Fruit fly (Drosophila melanogaster) whole organism, wandering third instar larva: ENCODE data around the gene Rip11.

Experiments used
- Abd-B ChIP-seq: fragments of >200 bp; optimal IDR thresholded peaks from 2 replicates; lab custom pipeline; 2017; ENCODE audit warnings: missing biosample characterization, missing genetic modification characterization
- CG32264 ChIP-seq: fragments of 200-800 bp; sonication (Bioruptor generic); optimal IDR thresholded peaks from 2 replicates; lab custom pipeline; 2016; ENCODE audit warnings: missing biosample characterization, missing genetic modification characterization
- CG9705 ChIP-seq: fragments of 200-800 bp; sonication (Bioruptor generic); optimal IDR thresholded peaks from 2 replicates; lab custom pipeline; 2018; ENCODE audit warnings: missing biosample characterization, mild to moderate bottlenecking, missing genetic modification characterization
- CrebA ChIP-seq: fragments of 200-800 bp; sonication (Bioruptor generic); optimal IDR thresholded peaks from 2 replicates; lab custom pipeline; 2016; ENCODE audit warnings: missing biosample characterization, mild to moderate bottlenecking, missing genetic modification characterization, borderline replicate concordance
- Dif ChIP-seq: fragments of 200-275, 200-300 bp; sonication (Bioruptor generic); optimal IDR thresholded peaks from 2 replicates; lab custom pipeline; 2018; ENCODE audit warnings: missing biosample characterization, missing genetic modification characterization; ENCODE audit not compliant: partially characterized antibody
- GATAd ChIP-seq: sonication (Bioruptor generic); optimal IDR thresholded peaks from 2 replicates; lab custom pipeline; 2016; ENCODE audit warnings: missing biosample characterization, missing genetic modification characterization
- HLH106 ChIP-seq: fragments of 200-800 bp; optimal IDR thresholded peaks from 3 replicates; lab custom pipeline; 2019; ENCODE audit warnings: missing biosample characterization, mild to moderate bottlenecking, missing genetic modification characterization, moderate library complexity
- Hnf4 ChIP-seq: fragments of 200-800 bp; sonication (Bioruptor generic); optimal IDR thresholded peaks from 2 replicates; lab custom pipeline; 2016; ENCODE audit warnings: missing biosample characterization, mild to moderate bottlenecking, missing genetic modification characterization
- Hr78 ChIP-seq: fragments of >200 bp; optimal IDR thresholded peaks from 2 replicates; lab custom pipeline; 2017; ENCODE audit warnings: missing biosample characterization, missing genetic modification characterization
- Hr83 ChIP-seq: fragments of 200-300 bp; sonication (Bioruptor generic); optimal IDR thresholded peaks from 2 replicates; lab custom pipeline; 2016; ENCODE audit warnings: missing biosample characterization, mild to moderate bottlenecking, missing genetic modification characterization, moderate library complexity; ENCODE audit not compliant: poor library complexity, severe bottlenecking
- Jra ChIP-seq: sonication (Bioruptor generic); optimal IDR thresholded peaks from 2 replicates; lab custom pipeline; 2016; ENCODE audit warnings: missing biosample characterization, missing genetic modification characterization
- Mio ChIP-seq: sonication (Bioruptor generic); optimal IDR thresholded peaks from 2 replicates; lab custom pipeline; 2016; ENCODE audit warnings: missing biosample characterization, missing genetic modification characterization
- Myc ChIP-seq: fragments of >200 bp; optimal IDR thresholded peaks from 2 replicates; lab custom pipeline; 2017
- N ChIP-seq: fragments of >200 bp; optimal IDR thresholded peaks from 2 replicates; lab custom pipeline; 2018; ENCODE audit warnings: missing biosample characterization, missing external identifiers, missing genetic modification characterization
- OdsH ChIP-seq: fragments of 200-800 bp; sonication (Bioruptor generic); optimal IDR thresholded peaks from 2 replicates; lab custom pipeline; 2016; ENCODE audit warnings: missing biosample characterization, mild to moderate bottlenecking, missing genetic modification characterization
- Rel ChIP-seq, 2 experiments: fragments of 200-800 bp; sonication (Bioruptor generic) in 1 of 2; optimal IDR thresholded peaks; 2 replicates in 1 of 2; 3 replicates in 1 of 2; lab custom pipeline; 2016 to 2019; ENCODE audit warnings: mild to moderate bottlenecking in 2 of 2, missing biosample characterization in 2 of 2, missing genetic modification characterization in 2 of 2, moderate library complexity in 1 of 2
- Sp1 ChIP-seq: fragments of 200-800 bp; sonication (Bioruptor generic); optimal IDR thresholded peaks from 3 replicates; lab custom pipeline; 2019; ENCODE audit warnings: missing biosample characterization, mild to moderate bottlenecking, missing genetic modification characterization, moderate library complexity
- Vsx2 ChIP-seq: fragments of 200-300, 225-300 bp; sonication (Bioruptor generic); optimal IDR thresholded peaks from 2 replicates; lab custom pipeline; 2018; ENCODE audit warnings: missing biosample characterization, missing genetic modification characterization; ENCODE audit not compliant: partially characterized antibody
- brk ChIP-seq: fragments of 200-800 bp; sonication (Bioruptor generic); optimal IDR thresholded peaks from 2 replicates; lab custom pipeline; 2016; ENCODE audit warnings: missing biosample characterization, mild to moderate bottlenecking, missing genetic modification characterization
- dl ChIP-seq, 2 experiments: fragments of 175-275, 200-275 bp in 1 of 2; fragments of 200-275 bp in 1 of 2; sonication (Bioruptor generic); optimal IDR thresholded peaks; lab custom pipeline; 2018; ENCODE audit warnings: mild to moderate bottlenecking in 2 of 2, missing biosample characterization in 2 of 2, missing genetic modification characterization in 2 of 2, moderate library complexity in 2 of 2; ENCODE audit not compliant: partially characterized antibody in 2 of 2, insufficient read depth in 1 of 2
- dmrt93B ChIP-seq: fragments of 200-800 bp; sonication (Bioruptor generic); optimal IDR thresholded peaks from 2 replicates; lab custom pipeline; 2018; ENCODE audit warnings: missing biosample characterization, mild to moderate bottlenecking, missing genetic modification characterization
- dsf ChIP-seq: sonication (Bioruptor generic); optimal IDR thresholded peaks from 2 replicates; lab custom pipeline; 2016; ENCODE audit warnings: missing biosample characterization, missing genetic modification characterization, borderline replicate concordance
- foxo ChIP-seq, 2 experiments: fragments of 200-800 bp; sonication (Bioruptor generic); optimal IDR thresholded peaks; 2 replicates in 1 of 2; 3 replicates in 1 of 2; lab custom pipeline; 2016 to 2017; ENCODE audit warnings: missing biosample characterization in 2 of 2, missing genetic modification characterization in 2 of 2
- fru ChIP-seq: fragments of 200-800 bp; sonication (Bioruptor generic); optimal IDR thresholded peaks from 3 replicates; lab custom pipeline; 2016; ENCODE audit warnings: missing biosample characterization, mild to moderate bottlenecking, missing genetic modification characterization
- h ChIP-seq: fragments of 200-800 bp; sonication (Bioruptor generic); optimal IDR thresholded peaks from 3 replicates; lab custom pipeline; 2016; ENCODE audit warnings: missing biosample characterization, mild to moderate bottlenecking, missing genetic modification characterization
- jim ChIP-seq: fragments of 175-275, 200-325 bp; sonication (Bioruptor generic); optimal IDR thresholded peaks from 2 replicates; lab custom pipeline; 2016; ENCODE audit warnings: missing biosample characterization, mild to moderate bottlenecking, missing genetic modification characterization
- pan ChIP-seq: fragments of >200 bp; optimal IDR thresholded peaks from 2 replicates; lab custom pipeline; 2017
- rgr ChIP-seq: fragments of 200-800 bp; sonication (Bioruptor generic); optimal IDR thresholded peaks from 3 replicates; lab custom pipeline; 2016; ENCODE audit warnings: missing biosample characterization, mild to moderate bottlenecking, missing genetic modification characterization
- sage ChIP-seq: fragments of 200-800 bp; sonication (Bioruptor generic); optimal IDR thresholded peaks from 2 replicates; lab custom pipeline; 2016; ENCODE audit warnings: missing biosample characterization, mild to moderate bottlenecking, missing genetic modification characterization
- sv ChIP-seq: fragments of 200-800 bp; sonication (Bioruptor generic); optimal IDR thresholded peaks from 3 replicates; lab custom pipeline; 2016; ENCODE audit warnings: missing biosample characterization, missing genetic modification characterization
- tai ChIP-seq: sonication (Bioruptor generic); optimal IDR thresholded peaks from 2 replicates; lab custom pipeline; 2016; ENCODE audit warnings: missing biosample characterization, missing genetic modification characterization
- usp ChIP-seq: fragments of >200 bp; optimal IDR thresholded peaks from 2 replicates; lab custom pipeline; 2017; ENCODE audit warnings: missing biosample characterization, missing genetic modification characterization
- woc ChIP-seq: sonication (Bioruptor generic); optimal IDR thresholded peaks from 2 replicates; lab custom pipeline; 2016; ENCODE audit warnings: missing biosample characterization, mild to moderate bottlenecking, missing genetic modification characterization

The Rip11 gene

DNA sequence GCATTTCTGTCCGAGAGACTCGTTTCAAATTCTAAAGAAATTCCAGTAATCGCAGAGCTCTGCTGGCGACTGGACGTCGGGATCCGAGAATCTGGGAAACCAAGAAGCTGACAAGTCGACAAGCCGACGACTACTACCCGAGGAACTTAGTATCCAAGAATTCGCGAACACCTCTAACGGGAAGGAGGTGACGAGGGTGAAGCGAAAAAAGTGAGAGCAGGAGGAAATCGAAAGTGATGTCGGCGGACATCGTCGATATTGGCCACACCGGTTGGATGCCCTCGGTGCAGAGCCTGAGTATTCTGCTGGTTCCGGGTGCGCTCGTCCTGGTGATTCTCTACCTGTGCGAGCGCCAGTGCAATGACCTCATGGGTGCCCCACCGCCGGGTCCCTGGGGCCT is 38.3 kb upstream of the Rip11 start, which contains the start of gene phtm:
Gene phtm (plus strand): TSS at position 41 of the 400 bp plus-strand sequence.
- no peak for TF ChIP-seq Jra (GFP tag; lab: Kevin White, UChicago)
- no peak for TF ChIP-seq CG9705 (GFP tag; lab: Kevin White, UChicago)
- no peak for TF ChIP-seq pan (lab: Kevin White, UChicago)
- no peak for TF ChIP-seq N (GFP tag; lab: Kevin White, UChicago)
- TF ChIP-seq Vsx2 = no peak
- TF ChIP-seq sv = no peak

DNA sequence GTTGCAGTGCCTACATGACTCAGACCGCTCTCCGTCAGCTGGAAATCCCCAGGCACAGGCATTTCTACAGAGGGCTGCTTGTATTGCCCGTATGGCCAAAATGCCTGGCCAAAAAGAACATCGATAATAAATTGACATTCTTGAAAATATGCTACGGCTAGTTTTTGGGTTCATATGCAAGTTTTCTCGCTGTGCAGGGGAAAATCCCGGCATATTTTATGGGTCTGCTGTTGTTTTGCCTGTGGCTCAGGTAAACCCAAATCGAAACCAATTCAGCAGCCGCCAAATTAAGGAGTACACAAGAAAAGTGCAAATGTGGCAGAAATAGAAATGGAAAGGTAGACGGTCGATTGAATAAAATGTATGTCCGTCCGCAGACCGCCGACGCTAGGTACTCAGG is 37.5 kb upstream of the Rip11 start:
- TF ChIP-seq Vsx2 (no peak), Myc (no peak), Hr83 (no peak), Sp1 (no peak), Hr78 (GFP tag; lab: Kevin White, UChicago) (no peak), foxo (GFP tag; optimal IDR thresholded peaks at IDR 0.05; lab: Kevin White, UChicago) (no peak), tai (GFP tag; lab: Kevin White, UChicago) (no peak), usp (no peak), OdsH (GFP tag; lab: Kevin White, UChicago) (no peak), pan (lab: Kevin White, UChicago) (no peak), dmrt93B (GFP tag; lab: Kevin White, UChicago) (no peak)

DNA sequence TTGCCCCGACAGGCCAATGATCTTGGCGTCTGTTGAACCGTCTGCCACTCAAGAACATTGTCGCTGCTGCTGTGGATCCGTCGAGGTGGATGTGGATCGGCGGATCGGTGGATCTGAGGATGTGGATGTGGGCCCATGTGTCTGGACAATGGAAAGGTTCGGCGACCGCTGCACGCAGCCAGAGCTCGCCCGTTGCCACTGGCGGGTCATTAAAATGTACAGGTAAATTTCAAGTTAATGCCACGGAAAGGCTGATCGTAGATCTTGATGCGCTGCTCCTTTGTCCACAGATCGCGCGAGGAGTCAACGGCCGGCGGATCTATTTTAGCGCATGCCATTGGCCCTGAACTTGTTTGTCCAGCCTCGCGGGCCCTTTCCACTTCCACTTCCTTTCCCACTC is 37.1 kb upstream of the Rip11 start:
- TF ChIP-seq CG32264 (GFP tag; lab: Kevin White, UChicago) (no peak), Abd-B (GFP tag; lab: Kevin White, UChicago) (no peak), jim (GFP tag; lab: Kevin White, UChicago) (no peak), CG9705 (GFP tag; lab: Kevin White, UChicago) (no peak), Dif (no peak), h (GFP tag; lab: Kevin White, UChicago) (no peak), rgr (GFP tag; lab: Kevin White, UChicago) (no peak), HLH106 (tag; lab: Kevin White, UChicago) (no peak), brk (no peak), Vsx2 (no peak), Sp1 (no peak), dsf (GFP tag; lab: Kevin White, UChicago) (no peak), sage (GFP tag; lab: Kevin White, UChicago) (no peak), GATAd (GFP tag; lab: Kevin White, UChicago) (no peak), CrebA (GFP tag; lab: Kevin White, UChicago) (no peak), fru (no peak), usp (no peak), Mio (GFP tag; lab: Kevin White, UChicago) (no peak), woc (no peak)

DNA sequence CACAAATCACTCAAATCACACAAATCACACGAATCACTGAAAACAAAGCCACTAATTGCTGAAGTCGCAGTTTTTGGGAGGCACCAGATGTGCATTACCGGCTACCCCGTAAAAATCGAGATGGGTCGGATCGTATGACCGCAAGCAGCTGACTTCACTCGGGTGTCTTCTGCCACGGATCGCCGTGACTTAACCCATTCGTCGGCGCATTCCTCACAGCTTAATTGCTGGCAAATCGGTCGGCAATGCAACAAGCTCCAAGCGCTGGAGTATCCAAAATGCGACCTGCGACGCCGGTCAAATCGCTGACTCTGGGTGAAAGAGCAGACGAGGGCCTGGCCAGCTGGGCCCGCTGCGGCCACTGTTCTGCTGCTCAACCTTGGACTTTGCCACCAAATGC is 35.4 kb upstream of the Rip11 start:
- TF ChIP-seq Mio (GFP tag; lab: Kevin White, UChicago) = no peak
- TF ChIP-seq pan (lab: Kevin White, UChicago) = no peak
- TF ChIP-seq dl (GFP tag; optimal IDR thresholded peaks at IDR 0.05; lab: Kevin White, UChicago; ENCODE audit: insufficient read depth in 1 of 2, partially characterized antibody in 2 of 2) = no peak
- no peak for TF ChIP-seq Hnf4
- TF ChIP-seq jim (GFP tag; lab: Kevin White, UChicago) = no peak

DNA sequence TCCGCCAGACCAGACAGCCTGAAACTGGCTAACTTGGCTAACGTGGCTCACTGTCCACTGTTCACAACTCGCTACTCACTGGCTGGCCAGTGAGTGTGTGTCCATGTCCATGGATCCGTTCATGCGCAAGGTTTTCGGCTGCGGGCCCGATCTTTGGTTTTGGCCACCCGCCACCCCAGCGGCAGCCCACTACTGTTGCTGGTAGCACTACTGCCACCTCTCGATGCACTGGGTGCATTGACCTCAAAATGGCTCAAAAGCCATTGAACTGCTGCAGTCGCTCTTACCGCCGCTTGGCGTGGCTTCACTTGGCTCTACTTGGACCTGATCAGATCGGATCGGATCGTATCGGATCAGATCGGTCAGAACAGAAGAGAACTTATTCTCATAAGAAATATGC is 34.0 kb upstream of the Rip11 start:
- TF ChIP-seq Rel (GFP tag; optimal IDR thresholded peaks at IDR 0.05; lab: Kevin White, UChicago) (no peak), Rel (tag; optimal IDR thresholded peaks at IDR 0.05; lab: Kevin White, UChicago) (no peak), CG9705 (GFP tag; lab: Kevin White, UChicago) (no peak), Vsx2 (no peak), Hr78 (GFP tag; lab: Kevin White, UChicago) (no peak)
